Worm (Caenorhabditis elegans): Measurements from ENCODE around the gene srab-21.

ce11 chrV:3376973-3377372 lies 47.3 kb downstream of the srab-21 start, which contains the start of gene srbc-2:
- TF ChIP-seq pax-1 (tag; optimal IDR thresholded peaks at IDR 0.05) (no peak), sox-2 (GFP tag; IDR thresholded peaks at IDR 0.05) (no peak), hlh-8 (tag; optimal IDR thresholded peaks at IDR 0.05) (no peak), K09A11.1 (tag; optimal IDR thresholded peaks at IDR 0.05; ENCODE audit: insufficient read depth) (no peak)
